Worm (Caenorhabditis elegans) whole organism, L2 larva: ENCODE measurements around the gene hlb-1.

Experiments
- F13H6.1 ChIP-seq: sonication (generic microtip); optimal IDR thresholded peaks from 2 replicates; lab custom pipeline; 2016; ENCODE audit warnings: missing genetic modification characterization, missing compliant biosample characterization
- R02D3.7 ChIP-seq: fragments of 150-350 bp; optimal IDR thresholded peaks from 2 replicates; lab custom pipeline; 2014; ENCODE audit warnings: missing biosample characterization, missing genetic modification characterization
- ZK546.5 ChIP-seq: sonication (generic microtip); optimal IDR thresholded peaks from 2 replicates; lab custom pipeline; 2017; ENCODE audit warnings: missing biosample characterization, missing genetic modification characterization
- ama-1 ChIP-seq: fragments of 150-350 bp; optimal IDR thresholded peaks from 2 replicates; lab custom pipeline; 2018; ENCODE audit warnings: inconsistent platforms
- ceh-16 ChIP-seq: fragments of 150-350 bp; optimal IDR thresholded peaks from 2 replicates; lab custom pipeline; 2014; ENCODE audit warnings: missing biosample characterization, missing genetic modification characterization
- crh-2 ChIP-seq: sonication (generic microtip); optimal IDR thresholded peaks from 2 replicates; lab custom pipeline; 2017; ENCODE audit warnings: missing biosample characterization, missing genetic modification characterization
- elt-1 ChIP-seq: fragments of 150-350 bp; optimal IDR thresholded peaks from 2 replicates; lab custom pipeline; 2014; ENCODE audit warnings: missing biosample characterization, missing genetic modification characterization
- fos-1 ChIP-seq: fragments of 150-350 bp; optimal IDR thresholded peaks from 2 replicates; lab custom pipeline; 2014; ENCODE audit warnings: missing biosample characterization, missing genetic modification characterization
- gmeb-1 ChIP-seq: fragments of 150-350 bp; optimal IDR thresholded peaks from 2 replicates; lab custom pipeline; 2014; ENCODE audit warnings: missing biosample characterization, missing genetic modification characterization
- lin-11 ChIP-seq: fragments of 150-350 bp; sonication (generic microtip); optimal IDR thresholded peaks from 2 replicates; lab custom pipeline; 2014; ENCODE audit warnings: missing biosample characterization, missing genetic modification characterization, inconsistent platforms, mixed read lengths
- lin-39 ChIP-seq: fragments of 150-350 bp; optimal IDR thresholded peaks from 2 replicates; lab custom pipeline; 2014; ENCODE audit warnings: missing biosample characterization, missing genetic modification reagents, missing genetic modification characterization
- mab-5 ChIP-seq: fragments of 150-350 bp; optimal IDR thresholded peaks from 2 replicates; lab custom pipeline; 2014; ENCODE audit warnings: missing biosample characterization, missing genetic modification characterization
- mdl-1 ChIP-seq, 2 experiments: fragments of 150-350 bp in 1 of 2; sonication (generic microtip) in 1 of 2; optimal IDR thresholded peaks; 2 replicates each; lab custom pipeline; 2017; ENCODE audit warnings: missing biosample characterization in 2 of 2, missing genetic modification characterization in 2 of 2
- nhr-10 ChIP-seq: sonication (generic microtip); optimal IDR thresholded peaks from 2 replicates; lab custom pipeline; 2017; ENCODE audit warnings: missing biosample characterization, missing genetic modification characterization
- nhr-21 ChIP-seq: fragments of 150-350 bp; optimal IDR thresholded peaks from 2 replicates; lab custom pipeline; 2014; ENCODE audit warnings: missing biosample characterization, missing genetic modification characterization
- nhr-23 ChIP-seq: fragments of 150-350 bp; optimal IDR thresholded peaks from 2 replicates; lab custom pipeline; 2014; ENCODE audit warnings: missing biosample characterization, missing genetic modification reagents, missing genetic modification characterization
- nhr-25 ChIP-seq: fragments of 150-350 bp; sonication (generic microtip); optimal IDR thresholded peaks from 3 replicates; lab custom pipeline; 2014; ENCODE audit warnings: missing biosample characterization, missing genetic modification characterization
- nhr-77 ChIP-seq: fragments of 150-350 bp; optimal IDR thresholded peaks from 2 replicates; lab custom pipeline; 2014; ENCODE audit warnings: missing biosample characterization, missing genetic modification characterization
- sem-4 ChIP-seq: fragments of 150-350 bp; optimal IDR thresholded peaks from 2 replicates; lab custom pipeline; 2014; ENCODE audit warnings: missing biosample characterization, missing genetic modification reagents, missing genetic modification characterization
- skn-1 ChIP-seq: sonication (generic microtip); optimal IDR thresholded peaks from 2 replicates; lab custom pipeline; 2017; ENCODE audit warnings: missing biosample characterization, missing genetic modification characterization
- snpc-4 ChIP-seq: fragments of 150-350 bp; optimal IDR thresholded peaks from 2 replicates; lab custom pipeline; 2014; ENCODE audit warnings: missing biosample characterization, missing genetic modification characterization
- zag-1 ChIP-seq: fragments of 150-350 bp; optimal IDR thresholded peaks from 2 replicates; lab custom pipeline; 2014; ENCODE audit warnings: missing biosample characterization, missing genetic modification characterization
- ztf-1 ChIP-seq: fragments of 200-800 bp; sonication (Bioruptor generic); conservative IDR thresholded peaks from 2 replicates; pipeline ENCODE4 v1.3.6; 2022; ENCODE audit warnings: missing genetic modification characterization, missing compliant biosample characterization
- ztf-11 ChIP-seq: sonication (generic microtip); optimal IDR thresholded peaks from 2 replicates; lab custom pipeline; 2017; ENCODE audit warnings: missing biosample characterization, missing genetic modification characterization

hlb-1 gene

ce11 chrX:13833448-13833847 lies 49.1 kb downstream of the hlb-1 start:
- no peak for TF ChIP-seq nhr-25 (tag; lab: Kevin White, UChicago)
- TF ChIP-seq nhr-10: no peak
- TF ChIP-seq zag-1 (tag; lab: Kevin White, UChicago): no peak
- TF ChIP-seq snpc-4 (tag; lab: Kevin White, UChicago): peak; percentile 7
- TF ChIP-seq ama-1: no peak
- no peak for TF ChIP-seq R02D3.7 (tag; lab: Kevin White, UChicago)
- TF ChIP-seq gmeb-1 (tag; lab: Kevin White, UChicago): no peak

ce11 chrX:13823482-13823881 lies 59.1 kb downstream of the hlb-1 start, which contains the start of gene twk-23:
twk-23 (minus strand) TSS chrX:13823582.
- TF ChIP-seq nhr-23 (tag; lab: Kevin White, UChicago): no peak
- TF ChIP-seq F13H6.1 (tag; lab: Kevin White, UChicago): no peak
- no peak for TF ChIP-seq gmeb-1 (tag; lab: Kevin White, UChicago)
- TF ChIP-seq lin-39 (tag; lab: Kevin White, UChicago): no peak
- TF ChIP-seq elt-1 (tag; lab: Kevin White, UChicago): no peak
- TF ChIP-seq nhr-77 (tag; lab: Kevin White, UChicago): no peak
- no peak for TF ChIP-seq crh-2 (tag; lab: Kevin White, UChicago)
- no peak for TF ChIP-seq nhr-10
- no peak for TF ChIP-seq fos-1
- TF ChIP-seq mdl-1 (tag; optimal IDR thresholded peaks at IDR 0.05; lab: Kevin White, UChicago): no peak
- no peak for TF ChIP-seq lin-11 (tag; lab: Kevin White, UChicago)
- TF ChIP-seq ZK546.5 (tag; lab: Kevin White, UChicago): no peak
- TF ChIP-seq nhr-25 (tag; lab: Kevin White, UChicago): no peak
- no peak for TF ChIP-seq skn-1 (tag; lab: Kevin White, UChicago)
- TF ChIP-seq ztf-11: no peak
- TF ChIP-seq ztf-1: no peak
- TF ChIP-seq nhr-21 (tag; lab: Kevin White, UChicago): no peak
- TF ChIP-seq mab-5 (tag; lab: Kevin White, UChicago): no peak

- TF ChIP-seq fos-1 (peak; percentile 41), nhr-23 (tag; lab: Kevin White, UChicago) (no peak), ceh-16 (tag; lab: Kevin White, UChicago) (no peak), ama-1 (no peak), sem-4 (tag; lab: Kevin White, UChicago) (no peak)
Measured at ce11 chrX:13818791-13819190, 63.7 kb downstream of the hlb-1 start.
